Worm (Caenorhabditis elegans): ENCODE measurements around the gene K07H8.7.

ce11 chrIV:8294650-8295049, 34.8 kb upstream of the K07H8.7 start, which contains the start of gene tbce-1:
- TF ChIP-seq lin-11 (tag; optimal IDR thresholded peaks at IDR 0.05), result no peak
- TF ChIP-seq ama-1 (optimal IDR thresholded peaks at IDR 0.05), result no peak
- no peak for TF ChIP-seq fkh-10 (GFP tag; optimal IDR thresholded peaks at IDR 0.05)
- no peak for TF ChIP-seq pag-3 (tag; optimal IDR thresholded peaks at IDR 0.05; ENCODE audit: borderline replicate concordance)
- TF ChIP-seq C38D4.7 (GFP tag; optimal IDR thresholded peaks at IDR 0.05), result no peak
- TF ChIP-seq pha-4 (tag; optimal IDR thresholded peaks at IDR 0.05), result no peak
- TF ChIP-seq hlh-8 (tag; optimal IDR thresholded peaks at IDR 0.05), result no peak
- no peak for TF ChIP-seq unc-55 (GFP tag; optimal IDR thresholded peaks at IDR 0.05)
- TF ChIP-seq ceh-14 (tag; optimal IDR thresholded peaks at IDR 0.05), result no peak
- TF ChIP-seq nhr-232 (tag; optimal IDR thresholded peaks at IDR 0.05), result no peak
- no peak for TF ChIP-seq nhr-11 (tag; optimal IDR thresholded peaks at IDR 0.05)

Data from whole organism, late embryonic.